Worm (Caenorhabditis elegans): ENCODE measurements around the gene mml-1.

mml-1 gene

ce11 chrIII:7336214-7336613 is 38.3 kb downstream of the mml-1 start, which contains the start of gene gsp-2 (continued):
- TF ChIP-seq mab-9 (GFP tag; IDR thresholded peaks at IDR 0.05), result peak; percentile 47; the same call in 1 of the 2 replicates
- TF ChIP-seq hlh-17 (GFP tag; optimal IDR thresholded peaks at IDR 0.05; ENCODE audit: borderline replicate concordance), result no peak
- TF ChIP-seq egl-13 (tag; optimal IDR thresholded peaks at IDR 0.05), result no peak
- no peak for TF ChIP-seq lir-3 (tag; optimal IDR thresholded peaks at IDR 0.05; ENCODE audit: poor library complexity)
- peak; percentile 57 for TF ChIP-seq pax-3 (tag; optimal IDR thresholded peaks at IDR 0.05)
- TF ChIP-seq tlp-1 (tag; optimal IDR thresholded peaks at IDR 0.05), result no peak
- no peak for TF ChIP-seq ztf-11 (tag; optimal IDR thresholded peaks at IDR 0.05)
- TF ChIP-seq hlh-4 (tag; optimal IDR thresholded peaks at IDR 0.05), result no peak
- TF ChIP-seq pag-3 (tag; optimal IDR thresholded peaks at IDR 0.05; ENCODE audit: borderline replicate concordance, insufficient read depth), result no peak
- no peak for TF ChIP-seq pqm-1 (tag; optimal IDR thresholded peaks at IDR 0.05)
- TF ChIP-seq nhr-84 (tag; optimal IDR thresholded peaks at IDR 0.05), result no peak
- peak; percentile 48 for TF ChIP-seq nhr-85 (tag)
- TF ChIP-seq C16A3.4 (tag; optimal IDR thresholded peaks at IDR 0.05), result peak; percentile 74
- TF ChIP-seq ceh-8 (GFP tag; optimal IDR thresholded peaks at IDR 0.05), result no peak
- TF ChIP-seq mdl-1 (tag; optimal IDR thresholded peaks at IDR 0.05), result peak in 1 of 2 experiments; percentile 74
- TF ChIP-seq ets-5 (GFP tag; IDR thresholded peaks at IDR 0.05), result no peak
- peak; percentile 78 for TF ChIP-seq nhr-71 (tag; optimal IDR thresholded peaks at IDR 0.05)
- peak; percentile 77 for TF ChIP-seq fkh-8 (tag; optimal IDR thresholded peaks at IDR 0.05)
- peak; percentile 77 to 78 for TF ChIP-seq efl-1 (optimal IDR thresholded peaks at IDR 0.05)
- TF ChIP-seq efl-1 (GFP tag; optimal IDR thresholded peaks at IDR 0.05 in 1 of 2), result peak; percentile 66 to 96
- TF ChIP-seq nhr-237 (tag; optimal IDR thresholded peaks at IDR 0.05), result peak; percentile 24
- TF ChIP-seq sptf-1 (tag; optimal IDR thresholded peaks at IDR 0.05), result no peak
- TF ChIP-seq lin-35 (GFP tag; optimal IDR thresholded peaks at IDR 0.05), result peak; percentile 83
- TF ChIP-seq unc-86 (tag; optimal IDR thresholded peaks at IDR 0.05), result peak; percentile 53
- TF ChIP-seq sox-4 (tag; optimal IDR thresholded peaks at IDR 0.05), result no peak
- peak; percentile 23 for TF ChIP-seq hpl-2 (GFP tag; optimal IDR thresholded peaks at IDR 0.05)
- TF ChIP-seq egl-27 (tag; optimal IDR thresholded peaks at IDR 0.05), result no peak
- peak; percentile 85 for TF ChIP-seq lin-14 (GFP tag; optimal IDR thresholded peaks at IDR 0.05)
- no peak for TF ChIP-seq ces-1 (GFP tag; optimal IDR thresholded peaks at IDR 0.05)
- no peak for TF ChIP-seq nhr-76 (tag; optimal IDR thresholded peaks at IDR 0.05)
- peak; percentile 26 for TF ChIP-seq fos-1 (tag; optimal IDR thresholded peaks at IDR 0.05)

- TF ChIP-seq nhr-76 (tag; optimal IDR thresholded peaks at IDR 0.05) (no peak), mab-9 (GFP tag; IDR thresholded peaks at IDR 0.05) (no peak), ceh-63 (GFP tag; optimal IDR thresholded peaks at IDR 0.05) (no peak), C16A3.4 (tag; optimal IDR thresholded peaks at IDR 0.05) (peak; percentile 91), nhr-77 (tag; optimal IDR thresholded peaks at IDR 0.05) (peak; percentile 40), nhr-84 (tag; optimal IDR thresholded peaks at IDR 0.05) (no peak), F16B12.6 (tag; optimal IDR thresholded peaks at IDR 0.05) (peak; percentile 33), isw-1 (GFP tag; IDR thresholded peaks at IDR 0.05) (peak; percentile 58), nhr-90 (tag; optimal IDR thresholded peaks at IDR 0.05; ENCODE audit: poor library complexity) (peak; percentile 81), aly-2 (tag; optimal IDR thresholded peaks at IDR 0.05) (peak; percentile 34), nhr-47 (tag; optimal IDR thresholded peaks at IDR 0.05) (peak; percentile 86), nhr-85 (tag) (peak; percentile 92), sox-4 (tag; optimal IDR thresholded peaks at IDR 0.05) (peak; percentile 43), ets-5 (GFP tag; IDR thresholded peaks at IDR 0.05) (no peak), nhr-71 (tag; optimal IDR thresholded peaks at IDR 0.05) (peak; percentile 97), xbp-1 (tag; optimal IDR thresholded peaks at IDR 0.05) (peak; percentile 75), elt-2 (tag; optimal IDR thresholded peaks at IDR 0.05) (no peak), fkh-8 (tag; optimal IDR thresholded peaks at IDR 0.05) (peak; percentile 90), unc-86 (tag; optimal IDR thresholded peaks at IDR 0.05) (peak; percentile 65), alr-1 (tag; optimal IDR thresholded peaks at IDR 0.05; ENCODE audit: borderline replicate concordance) (no peak), fkh-4 (tag; optimal IDR thresholded peaks at IDR 0.05; ENCODE audit: borderline replicate concordance) (no peak), tbx-2 (tag; optimal IDR thresholded peaks at IDR 0.05) (peak; percentile 85), ama-1 (optimal IDR thresholded peaks at IDR 0.05) (peak; percentile 38), blmp-1 (tag; optimal IDR thresholded peaks at IDR 0.05) (peak; percentile 100), nhr-20 (tag; optimal IDR thresholded peaks at IDR 0.05) (peak; percentile 94), ceh-8 (GFP tag; optimal IDR thresholded peaks at IDR 0.05) (no peak), swsn-7 (tag; optimal IDR thresholded peaks at IDR 0.05) (peak; percentile 85), pag-3 (tag; optimal IDR thresholded peaks at IDR 0.05; ENCODE audit: borderline replicate concordance, insufficient read depth) (no peak), efl-1 (optimal IDR thresholded peaks at IDR 0.05) (peak; percentile 81 to 82), efl-1 (GFP tag; optimal IDR thresholded peaks at IDR 0.05 in 1 of 2) (peak; percentile 67 to 95), unc-30 (tag; optimal IDR thresholded peaks at IDR 0.05) (no peak), ces-1 (GFP tag; optimal IDR thresholded peaks at IDR 0.05) (no peak), hlh-4 (tag; optimal IDR thresholded peaks at IDR 0.05) (no peak), fos-1 (tag; optimal IDR thresholded peaks at IDR 0.05) (peak; percentile 80), mep-1 (tag; optimal IDR thresholded peaks at IDR 0.05) (peak; percentile 87)
These were observed 39.3 kb downstream of the mml-1 start, which contains the start of gene F56C9.10 for ce11 chrIII:7335220-7335619. F56C9.10 (minus strand) TSS chrIII:7335316.
